Worm (Caenorhabditis elegans) whole organism, mixed stage, embryonic: ENCODE data around the gene spp-7.

ENCODE experiments used
- M03D4.4 ChIP-seq: sonication (generic microtip); optimal IDR thresholded peaks from 2 replicates; lab custom pipeline; 2017; ENCODE audit warnings: mild to moderate bottlenecking, missing genetic modification characterization, missing compliant biosample characterization
- bed-3 ChIP-seq: fragments of 200-800 bp; sonication (Bioruptor generic); optimal IDR thresholded peaks from 3 replicates; lab custom pipeline; 2018; ENCODE audit warnings: mild to moderate bottlenecking, missing genetic modification characterization, moderate library complexity, missing compliant biosample characterization
- blmp-1 ChIP-seq: fragments of 150-350 bp; optimal IDR thresholded peaks from 2 replicates; lab custom pipeline; 2014; ENCODE audit warnings: missing biosample characterization, missing genetic modification characterization
- ceh-39 ChIP-seq: fragments of 150-350 bp; optimal IDR thresholded peaks from 2 replicates; lab custom pipeline; 2014; ENCODE audit warnings: missing biosample characterization, missing genetic modification characterization
- ceh-43 ChIP-seq: fragments of 200-800 bp; sonication (Bioruptor generic); optimal IDR thresholded peaks from 2 replicates; lab custom pipeline; 2018; ENCODE audit warnings: mild to moderate bottlenecking, missing genetic modification characterization, moderate library complexity, missing compliant biosample characterization
- ceh-83 ChIP-seq: fragments of 200-800 bp; sonication (Bioruptor generic); optimal IDR thresholded peaks from 2 replicates; lab custom pipeline; 2018; ENCODE audit warnings: mild to moderate bottlenecking, missing genetic modification characterization, missing compliant biosample characterization
- ces-1 ChIP-seq: fragments of 150-350 bp; optimal IDR thresholded peaks from 2 replicates; lab custom pipeline; 2014; ENCODE audit warnings: missing biosample characterization, missing genetic modification reagents, missing genetic modification characterization
- cnd-1 ChIP-seq: fragments of 200-800 bp; sonication (Bioruptor generic); optimal IDR thresholded peaks from 2 replicates; lab custom pipeline; 2018; ENCODE audit warnings: mild to moderate bottlenecking, missing genetic modification characterization, missing compliant biosample characterization
- elt-1 ChIP-seq: sonication (generic microtip); optimal IDR thresholded peaks from 2 replicates; lab custom pipeline; 2017; ENCODE audit warnings: missing genetic modification characterization, mild to moderate bottlenecking, missing compliant biosample characterization, antibody characterized with exemption, moderate library complexity, borderline replicate concordance; ENCODE audit not compliant: insufficient read depth
- elt-3 ChIP-seq: fragments of 150-350 bp; optimal IDR thresholded peaks from 2 replicates; lab custom pipeline; 2014; ENCODE audit warnings: missing biosample characterization, missing genetic modification characterization
- flh-1 ChIP-seq: fragments of 200-800 bp; sonication (Bioruptor generic); optimal IDR thresholded peaks from 2 replicates; lab custom pipeline; 2018; ENCODE audit warnings: mild to moderate bottlenecking, missing genetic modification characterization, moderate library complexity, missing compliant biosample characterization
- ham-2 ChIP-seq: fragments of 200-800 bp; sonication (Bioruptor generic); optimal IDR thresholded peaks from 2 replicates; lab custom pipeline; 2018; ENCODE audit warnings: mild to moderate bottlenecking, missing genetic modification characterization, missing compliant biosample characterization
- hlh-1 ChIP-seq: fragments of 150-350 bp; optimal IDR thresholded peaks from 2 replicates; lab custom pipeline; 2014; ENCODE audit warnings: missing biosample characterization, missing genetic modification reagents, missing genetic modification characterization
- lin-32 ChIP-seq: fragments of 200-800 bp; sonication (Bioruptor generic); optimal IDR thresholded peaks from 2 replicates; lab custom pipeline; 2018; ENCODE audit warnings: mild to moderate bottlenecking, missing genetic modification characterization, missing compliant biosample characterization
- lsy-2 ChIP-seq: fragments of 150-350 bp; optimal IDR thresholded peaks from 2 replicates; lab custom pipeline; 2014; ENCODE audit warnings: missing biosample characterization, missing genetic modification characterization
- mab-5 ChIP-seq: fragments of 150-350 bp; optimal IDR thresholded peaks from 2 replicates; lab custom pipeline; 2014; ENCODE audit warnings: missing biosample characterization, missing genetic modification characterization
- mep-1 ChIP-seq: fragments of 150-350 bp; optimal IDR thresholded peaks from 2 replicates; lab custom pipeline; 2017; ENCODE audit warnings: missing biosample characterization, missing genetic modification reagents, missing genetic modification characterization, inconsistent platforms
- mls-2 ChIP-seq: sonication (generic microtip); optimal IDR thresholded peaks from 2 replicates; lab custom pipeline; 2016; ENCODE audit warnings: mild to moderate bottlenecking, missing genetic modification characterization, moderate library complexity, missing compliant biosample characterization
- nhr-12 ChIP-seq: fragments of 150-350 bp; optimal IDR thresholded peaks from 2 replicates; lab custom pipeline; 2014; ENCODE audit warnings: missing biosample characterization, missing genetic modification characterization
- nhr-2 ChIP-seq: fragments of 150-350 bp; optimal IDR thresholded peaks from 2 replicates; lab custom pipeline; 2014; ENCODE audit warnings: missing biosample characterization, missing genetic modification characterization
- nhr-237 ChIP-seq: fragments of 150-350 bp; optimal IDR thresholded peaks from 2 replicates; lab custom pipeline; 2014; ENCODE audit warnings: missing biosample characterization, missing genetic modification characterization
- nhr-76 ChIP-seq: sonication (generic microtip); optimal IDR thresholded peaks from 2 replicates; lab custom pipeline; 2017; ENCODE audit warnings: missing biosample characterization, missing genetic modification characterization
- pha-4 ChIP-seq: fragments of 150-350 bp; optimal IDR thresholded peaks from 2 replicates; lab custom pipeline; 2018; ENCODE audit warnings: missing biosample characterization, missing genetic modification reagents, missing genetic modification characterization
- snpc-4 ChIP-seq: fragments of 150-350 bp; optimal IDR thresholded peaks from 2 replicates; lab custom pipeline; 2014; ENCODE audit warnings: missing biosample characterization, missing genetic modification characterization
- sptf-1 ChIP-seq: sonication (generic microtip); optimal IDR thresholded peaks from 2 replicates; lab custom pipeline; 2017; ENCODE audit warnings: mild to moderate bottlenecking, missing genetic modification characterization, moderate library complexity, missing compliant biosample characterization
- unc-120 ChIP-seq: sonication (generic microtip); optimal IDR thresholded peaks from 2 replicates; lab custom pipeline; 2017; ENCODE audit warnings: missing genetic modification characterization, missing compliant biosample characterization; ENCODE audit not compliant: poor library complexity, severe bottlenecking
- unc-39 ChIP-seq: fragments of 150-350 bp; optimal IDR thresholded peaks from 2 replicates; lab custom pipeline; 2014; ENCODE audit warnings: missing biosample characterization, missing genetic modification characterization
- unc-62 ChIP-seq: fragments of 150-350 bp; optimal IDR thresholded peaks from 2 replicates; lab custom pipeline; 2014; ENCODE audit warnings: missing biosample characterization, missing genetic modification reagents, missing genetic modification characterization
- zip-8 ChIP-seq: fragments of 150-350 bp; optimal IDR thresholded peaks from 2 replicates; lab custom pipeline; 2014; ENCODE audit warnings: missing biosample characterization, missing genetic modification characterization
- ztf-11 ChIP-seq: fragments of 150-350 bp; optimal IDR thresholded peaks from 2 replicates; lab custom pipeline; 2014; ENCODE audit warnings: missing biosample characterization, missing genetic modification characterization

spp-7 gene

ce11 chrIV:5377062-5377461 is 38.5 kb downstream of the spp-7 start, which contains the start of gene elo-5:
TSS of gene elo-5 (minus strand) at chrIV:5377117.
- no peak for TF ChIP-seq ceh-43 (GFP tag; lab: Kevin White, UChicago)
- TF ChIP-seq unc-62, result no peak
- TF ChIP-seq ceh-83, result no peak
- TF ChIP-seq ztf-11 (tag; lab: Kevin White, UChicago), result no peak
- TF ChIP-seq nhr-237 (tag; lab: Kevin White, UChicago), result no peak
- no peak for TF ChIP-seq unc-120 (tag; lab: Kevin White, UChicago)
- no peak for TF ChIP-seq M03D4.4
- TF ChIP-seq sptf-1 (tag; lab: Kevin White, UChicago), result no peak
- TF ChIP-seq bed-3 (GFP tag; lab: Kevin White, UChicago), result no peak
- TF ChIP-seq lsy-2 (tag; lab: Kevin White, UChicago), result no peak
- TF ChIP-seq nhr-12 (tag; lab: Kevin White, UChicago), result no peak
- TF ChIP-seq mab-5, result no peak
- no peak for TF ChIP-seq zip-8 (tag; lab: Kevin White, UChicago)
- no peak for TF ChIP-seq nhr-2
- no peak for TF ChIP-seq blmp-1 (tag; lab: Kevin White, UChicago)

- no peak for TF ChIP-seq flh-1 (GFP tag; lab: Kevin White, UChicago)
- TF ChIP-seq nhr-237 (tag; lab: Kevin White, UChicago), result no peak
- TF ChIP-seq elt-1 (tag; lab: Kevin White, UChicago), result no peak
- no peak for TF ChIP-seq unc-120 (tag; lab: Kevin White, UChicago)
- TF ChIP-seq blmp-1 (tag; lab: Kevin White, UChicago), result no peak
- TF ChIP-seq unc-39 (tag; lab: Kevin White, UChicago), result no peak
- TF ChIP-seq hlh-1 (tag; lab: Kevin White, UChicago), result no peak
- TF ChIP-seq nhr-12 (tag; lab: Kevin White, UChicago), result no peak
- TF ChIP-seq cnd-1 (tag; lab: Kevin White, UChicago), result no peak
Observed at ce11 chrIV:5374946-5375345, 40.6 kb downstream of the spp-7 start.

ce11 chrIV:5374321-5374720 is 41.3 kb downstream of the spp-7 start:
- TF ChIP-seq nhr-237 (tag; lab: Kevin White, UChicago) (no peak), M03D4.4 (no peak), lsy-2 (tag; lab: Kevin White, UChicago) (no peak), nhr-76 (no peak), mls-2 (tag; lab: Kevin White, UChicago) (no peak)
- TF ChIP-seq, all 35 proteins: peak for 0

- TF ChIP-seq sptf-1 (tag; lab: Kevin White, UChicago) (peak; percentile 71), elt-3 (tag; lab: Kevin White, UChicago) (no peak), ceh-39 (tag; lab: Kevin White, UChicago) (peak; percentile 6), pha-4 (no peak), hlh-1 (tag; lab: Kevin White, UChicago) (no peak), nhr-12 (tag; lab: Kevin White, UChicago) (no peak), M03D4.4 (peak; percentile 79), ceh-43 (GFP tag; lab: Kevin White, UChicago) (peak; percentile 0), unc-120 (tag; lab: Kevin White, UChicago) (peak; percentile 43), lsy-2 (tag; lab: Kevin White, UChicago) (peak; percentile 54), mep-1 (peak; percentile 68), nhr-237 (tag; lab: Kevin White, UChicago) (peak; percentile 65), ces-1 (GFP tag; lab: Kevin White, UChicago) (peak; percentile 20)
- TF ChIP-seq, all 35 proteins: peak for 9
Observed at ce11 chrIV:5370914-5371313, 44.7 kb downstream of the spp-7 start.

- no peak for TF ChIP-seq snpc-4 (tag; lab: Kevin White, UChicago)
Observed at ce11 chrIV:5369414-5369813, 46.2 kb downstream of the spp-7 start, which contains the start of gene F41H10.3. TSS of gene F41H10.3 (plus strand) at chrIV:5369801.

ce11 chrIV:5368860-5369259 is 46.7 kb downstream of the spp-7 start:
- TF ChIP-seq bed-3 (GFP tag; lab: Kevin White, UChicago) (no peak), ces-1 (GFP tag; lab: Kevin White, UChicago) (peak; percentile 43), mab-5 (no peak), zip-8 (tag; lab: Kevin White, UChicago) (no peak), ceh-83 (no peak), ham-2 (GFP tag; lab: Kevin White, UChicago) (peak; percentile 71), lin-32 (no peak)
